Worm (Caenorhabditis elegans): ENCODE measurements around the gene F52B10.3.

F52B10.3 gene

DNA sequence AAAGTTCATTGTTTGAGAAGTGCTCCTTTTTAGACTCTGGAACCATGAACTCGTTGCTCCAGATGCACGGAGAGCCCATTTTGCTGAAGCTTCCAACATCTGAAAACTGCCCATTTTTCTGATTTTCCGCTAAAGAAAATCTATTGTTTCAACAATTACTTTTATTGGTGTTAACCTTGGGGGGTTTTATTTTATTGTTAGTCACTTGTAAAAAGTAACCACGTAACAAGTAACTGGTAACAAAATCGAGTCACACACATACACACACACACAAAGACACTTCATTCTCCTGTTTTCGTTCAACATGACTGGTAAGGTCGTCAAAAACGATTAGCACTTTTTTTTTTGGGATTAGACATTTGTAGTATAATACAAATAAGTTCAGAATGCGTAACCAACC lies 20.7 kb downstream of the F52B10.3 start:
- peak; percentile 3 for TF ChIP-seq nhr-25 (tag; optimal IDR thresholded peaks at IDR 0.05)
- TF ChIP-seq sma-3 (GFP tag; optimal IDR thresholded peaks at IDR 0.05), result no peak
- no peak for TF ChIP-seq nhr-21 (tag; optimal IDR thresholded peaks at IDR 0.05)

DNA sequence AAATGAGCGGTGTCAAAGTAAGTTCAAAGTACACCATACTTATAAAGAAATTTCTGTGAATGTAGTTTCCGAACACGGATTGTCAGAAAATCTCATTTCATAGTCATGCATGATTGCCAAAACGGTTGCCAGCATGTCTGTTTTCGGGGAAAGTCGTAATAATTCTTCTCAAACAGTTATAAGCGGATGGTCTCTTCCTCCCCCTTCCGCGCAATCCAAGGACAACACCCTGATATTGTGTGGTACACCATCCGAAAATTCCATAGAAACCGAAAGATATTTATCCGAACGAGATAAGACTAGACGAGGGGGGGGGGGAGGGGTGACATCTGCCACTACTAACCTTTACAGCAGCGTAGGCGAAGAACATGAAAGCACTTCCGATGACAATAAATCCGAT lies 23.6 kb downstream of the F52B10.3 start:
- no peak for TF ChIP-seq ztf-4 (tag; optimal IDR thresholded peaks at IDR 0.05)
- TF ChIP-seq lsy-2 (tag; optimal IDR thresholded peaks at IDR 0.05), result no peak

ce11 chrX:2873272-2873671 lies 24.9 kb downstream of the F52B10.3 start:
- no peak for TF ChIP-seq C34F6.9 (tag; optimal IDR thresholded peaks at IDR 0.05)
- TF ChIP-seq lin-11 (tag; optimal IDR thresholded peaks at IDR 0.05), result no peak
- TF ChIP-seq F13H6.1 (tag; optimal IDR thresholded peaks at IDR 0.05), result no peak

DNA sequence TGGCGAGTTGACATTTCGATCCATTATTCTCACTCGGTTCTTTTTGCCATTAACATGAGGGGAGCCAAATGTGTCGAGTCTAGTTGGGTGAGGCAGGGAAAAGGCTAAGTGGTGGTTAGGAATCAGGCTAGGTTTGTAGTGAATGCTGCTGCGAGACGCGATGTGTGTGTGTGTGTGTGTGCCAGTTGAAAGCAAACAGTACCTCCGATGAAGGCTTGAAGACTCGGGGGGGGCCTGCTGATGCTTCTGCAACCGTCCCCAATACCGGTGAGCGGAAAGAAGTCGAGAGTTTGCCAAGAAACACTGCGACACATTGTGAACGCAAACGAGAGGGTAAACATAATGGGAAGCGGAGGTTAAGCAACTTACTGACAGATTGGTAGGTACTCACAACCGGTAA lies 27.1 kb downstream of the F52B10.3 start, which contains the start of gene F53B3.3:
F53B3.3 (minus strand) TSS at position 101 of the 400 bp plus-strand sequence.
- no peak for TF ChIP-seq mdl-1 (tag; optimal IDR thresholded peaks at IDR 0.05)
- no peak for TF ChIP-seq sma-3 (GFP tag; optimal IDR thresholded peaks at IDR 0.05)
- no peak for TF ChIP-seq snpc-4 (tag; optimal IDR thresholded peaks at IDR 0.05)
- no peak for TF ChIP-seq nhr-77 (tag; optimal IDR thresholded peaks at IDR 0.05)
- TF ChIP-seq ceh-82 (tag; optimal IDR thresholded peaks at IDR 0.05), result no peak
- TF ChIP-seq F13H6.1 (tag; optimal IDR thresholded peaks at IDR 0.05), result peak; percentile 41

DNA sequence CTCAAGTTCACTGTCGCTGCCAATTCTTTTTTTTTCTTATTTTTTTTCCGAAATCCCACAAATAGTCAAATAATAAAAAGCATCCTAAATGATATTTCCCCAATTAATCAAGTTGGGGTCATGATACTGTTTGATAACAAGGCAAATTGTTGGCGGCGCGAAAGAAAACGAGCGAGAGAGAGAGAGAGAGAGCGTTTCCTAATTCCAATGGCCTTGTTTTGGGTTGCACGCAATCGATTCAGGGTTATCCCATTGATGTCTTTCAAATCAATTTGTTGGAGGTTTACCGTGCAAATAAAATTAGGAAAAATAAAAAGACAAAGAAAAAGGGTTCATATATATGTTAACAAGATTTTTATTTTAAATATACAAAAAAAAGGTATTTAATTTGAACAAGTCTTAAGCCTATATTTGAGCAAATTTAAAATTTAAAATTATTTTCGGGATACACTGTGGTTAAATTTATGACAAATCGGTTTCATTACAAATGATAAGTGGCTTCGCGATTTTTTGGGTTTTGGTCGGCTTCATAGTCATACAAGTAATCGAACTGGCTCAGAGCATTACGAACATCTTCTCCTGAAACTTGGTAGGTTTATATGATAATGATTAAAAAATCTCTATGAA lies 32.5 kb downstream of the F52B10.3 start:
- TF ChIP-seq elt-3 (tag; optimal IDR thresholded peaks at IDR 0.05) (no peak), sma-3 (GFP tag; optimal IDR thresholded peaks at IDR 0.05) (peak; percentile 52), nhr-6 (tag; optimal IDR thresholded peaks at IDR 0.05) (no peak), ztf-4 (tag; optimal IDR thresholded peaks at IDR 0.05) (peak; percentile 2), sma-9 (GFP tag; optimal IDR thresholded peaks at IDR 0.05) (no peak), sma-9 (tag; optimal IDR thresholded peaks at IDR 0.05) (no peak), lin-13 (GFP tag; optimal IDR thresholded peaks at IDR 0.05) (no peak), ztf-1 (GFP tag; conservative IDR thresholded peaks at IDR 0.05) (no peak), lsy-2 (tag; optimal IDR thresholded peaks at IDR 0.05) (peak in 1 of 2 experiments; percentile 18), lin-39 (tag; optimal IDR thresholded peaks at IDR 0.05) (no peak), skn-1 (tag; optimal IDR thresholded peaks at IDR 0.05) (no peak)

ce11 chrX:2863946-2864345 lies 34.2 kb downstream of the F52B10.3 start, which contains the start of gene F53B3.6:
Gene F53B3.6 (plus strand): TSS chrX:2864229.
- TF ChIP-seq nhr-77 (tag; optimal IDR thresholded peaks at IDR 0.05) (no peak), gmeb-1 (tag; optimal IDR thresholded peaks at IDR 0.05) (no peak), mbf-1 (tag; optimal IDR thresholded peaks at IDR 0.05) (no peak), mdl-1 (tag; optimal IDR thresholded peaks at IDR 0.05) (no peak), nhr-237 (tag; optimal IDR thresholded peaks at IDR 0.05) (no peak), egl-27 (tag; optimal IDR thresholded peaks at IDR 0.05) (no peak), F13H6.1 (tag; optimal IDR thresholded peaks at IDR 0.05) (no peak), aly-2 (tag; optimal IDR thresholded peaks at IDR 0.05) (no peak), ceh-16 (tag; optimal IDR thresholded peaks at IDR 0.05) (no peak), unc-55 (GFP tag; optimal IDR thresholded peaks at IDR 0.05) (no peak), mab-5 (tag; optimal IDR thresholded peaks at IDR 0.05) (no peak), sem-4 (tag; optimal IDR thresholded peaks at IDR 0.05) (no peak), nhr-25 (tag; optimal IDR thresholded peaks at IDR 0.05) (peak; percentile 9), sma-9 (GFP tag; optimal IDR thresholded peaks at IDR 0.05) (peak; percentile 26), sma-9 (tag; optimal IDR thresholded peaks at IDR 0.05) (no peak), unc-39 (tag; optimal IDR thresholded peaks at IDR 0.05) (no peak), blmp-1 (tag; optimal IDR thresholded peaks at IDR 0.05; ENCODE audit: insufficient read depth) (no peak), elt-1 (tag; optimal IDR thresholded peaks at IDR 0.05) (no peak), ztf-4 (tag; optimal IDR thresholded peaks at IDR 0.05) (no peak), fos-1 (tag; optimal IDR thresholded peaks at IDR 0.05) (peak; percentile 4), sma-3 (GFP tag; optimal IDR thresholded peaks at IDR 0.05) (peak; percentile 68)
